Worm (Caenorhabditis elegans): Measurements from ENCODE around the gene glb-25.

DNA sequence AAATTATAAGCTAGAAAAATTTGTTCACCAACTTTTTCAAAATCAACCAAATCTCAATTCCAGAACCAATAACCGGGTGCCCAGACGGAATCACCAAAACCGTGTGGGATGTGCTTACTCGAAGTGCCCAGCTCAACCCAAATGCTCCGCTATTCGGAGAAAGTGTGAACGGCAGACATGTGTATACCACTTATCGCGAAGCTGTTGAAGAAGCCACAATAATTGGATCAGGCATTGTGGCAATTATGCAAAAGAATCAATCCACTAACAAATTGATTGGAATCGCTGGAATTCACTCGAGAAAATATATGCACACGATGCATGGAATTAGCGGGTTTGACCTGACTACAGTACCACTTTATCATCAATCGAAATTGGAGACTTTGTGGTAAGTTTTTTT, 31.6 kb downstream of the glb-25 start:
- TF ChIP-seq B0019.2 (GFP tag; conservative IDR thresholded peaks at IDR 0.05) (no peak), unc-62 (GFP tag; optimal IDR thresholded peaks at IDR 0.05) (no peak), sptf-2 (GFP tag; optimal IDR thresholded peaks at IDR 0.05) (no peak), nfya-2 (GFP tag; IDR thresholded peaks at IDR 0.05) (no peak), hlh-12 (tag; optimal IDR thresholded peaks at IDR 0.05) (no peak)
